Fruit fly (Drosophila melanogaster) whole organism, prepupa: ENCODE measurements around the gene CG7029.

ENCODE experiments used
- Blimp-1 ChIP-seq: fragments of 200-800 bp; sonication (Bioruptor generic); optimal IDR thresholded peaks from 3 replicates; lab custom pipeline; 2017; ENCODE audit warnings: missing biosample characterization, missing genetic modification characterization, mild to moderate bottlenecking, moderate library complexity, missing genetic modification reagents
- CG10631 ChIP-seq: fragments of 200-800 bp; sonication (Bioruptor generic); optimal IDR thresholded peaks from 2 replicates; lab custom pipeline; 2016; ENCODE audit warnings: missing biosample characterization, missing genetic modification characterization
- CG10669 ChIP-seq: fragments of 200-800 bp; sonication (Bioruptor generic); optimal IDR thresholded peaks from 3 replicates; lab custom pipeline; 2018; ENCODE audit warnings: missing biosample characterization, mild to moderate bottlenecking, missing genetic modification characterization, moderate library complexity
- CG11294 ChIP-seq: fragments of 200-800 bp; sonication (Bioruptor generic); IDR thresholded peaks from 2 replicates; pipeline ENCODE4 v1.3.6; 2022; ENCODE audit warnings: missing biosample characterization, missing genetic modification characterization
- CG11902 ChIP-seq: fragments of 200-800 bp; sonication (Bioruptor generic); optimal IDR thresholded peaks from 3 replicates; lab custom pipeline; 2016; ENCODE audit warnings: missing biosample characterization, missing genetic modification characterization
- CG15336 ChIP-seq: fragments of 200-800 bp; sonication (Bioruptor generic); IDR thresholded peaks from 2 replicates; pipeline ENCODE4 v1.3.6; 2022; ENCODE audit warnings: missing biosample characterization, missing genetic modification characterization
- CG1621 ChIP-seq: fragments of 200-800 bp; sonication (Bioruptor generic); optimal IDR thresholded peaks from 3 replicates; lab custom pipeline; 2018; ENCODE audit warnings: missing biosample characterization, mild to moderate bottlenecking, missing genetic modification characterization
- CG16779 ChIP-seq: fragments of 200-800 bp; sonication (Bioruptor generic); optimal IDR thresholded peaks from 3 replicates; lab custom pipeline; 2017; ENCODE audit warnings: missing biosample characterization, mild to moderate bottlenecking, missing genetic modification characterization
- CG3032 ChIP-seq: fragments of 200-800 bp; optimal IDR thresholded peaks from 2 replicates; lab custom pipeline; 2019; ENCODE audit warnings: missing biosample characterization, mild to moderate bottlenecking, missing genetic modification characterization, moderate library complexity
- CG31627 ChIP-seq: fragments of 200-800 bp; sonication (Bioruptor generic); optimal IDR thresholded peaks from 3 replicates; lab custom pipeline; 2016; ENCODE audit warnings: missing biosample characterization, missing genetic modification characterization
- CG34406 ChIP-seq: fragments of 200-800 bp; sonication (Bioruptor generic); optimal IDR thresholded peaks from 3 replicates; lab custom pipeline; 2016; ENCODE audit warnings: missing biosample characterization, missing genetic modification characterization
- CG3919 ChIP-seq: fragments of 200-800 bp; sonication (Bioruptor generic); optimal IDR thresholded peaks from 3 replicates; lab custom pipeline; 2016; ENCODE audit warnings: missing biosample characterization, missing genetic modification characterization
- CG6276 ChIP-seq: fragments of 200-800 bp; sonication (Bioruptor generic); optimal IDR thresholded peaks from 2 replicates; lab custom pipeline; 2017; ENCODE audit warnings: missing biosample characterization, mild to moderate bottlenecking, missing genetic modification characterization
- CG6792 ChIP-seq: fragments of 200-800 bp; sonication (Bioruptor generic); optimal IDR thresholded peaks from 3 replicates; lab custom pipeline; 2016; ENCODE audit warnings: missing biosample characterization, missing genetic modification characterization
- CG6854 ChIP-seq: fragments of 200-800 bp; sonication (Bioruptor generic); optimal IDR thresholded peaks from 2 replicates; lab custom pipeline; 2017; ENCODE audit warnings: missing biosample characterization, mild to moderate bottlenecking, missing genetic modification characterization
- CG7368 ChIP-seq: fragments of 200-800 bp; sonication (Bioruptor generic); optimal IDR thresholded peaks from 3 replicates; lab custom pipeline; 2016; ENCODE audit warnings: missing biosample characterization, missing genetic modification characterization
- CG8119 ChIP-seq: fragments of 200-800 bp; sonication (Bioruptor generic); IDR thresholded peaks from 3 replicates; pipeline ENCODE4 v1.3.6; 2022; ENCODE audit warnings: missing biosample characterization, missing genetic modification characterization
- CG8632 ChIP-seq: fragments of 200-800 bp; sonication (Bioruptor generic); optimal IDR thresholded peaks from 3 replicates; lab custom pipeline; 2016; ENCODE audit warnings: missing biosample characterization, missing genetic modification characterization
- CG9139 ChIP-seq: fragments of 200-800 bp; sonication (Bioruptor generic); optimal IDR thresholded peaks from 3 replicates; lab custom pipeline; 2017; ENCODE audit warnings: missing biosample characterization, mild to moderate bottlenecking, missing genetic modification characterization
- Eip75B ChIP-seq: fragments of 200-800 bp; sonication (Bioruptor generic); optimal IDR thresholded peaks from 3 replicates; lab custom pipeline; 2016; ENCODE audit warnings: missing biosample characterization, missing genetic modification characterization
- Eip78C ChIP-seq: fragments of 200-800 bp; sonication (Bioruptor generic); peaks from one replicate; lab custom pipeline; 2016; ENCODE audit warnings: missing biosample characterization, missing genetic modification characterization
- Eip93F ChIP-seq: fragments of 200-800 bp; sonication (Bioruptor generic); optimal IDR thresholded peaks from 2 replicates; lab custom pipeline; 2016; ENCODE audit warnings: missing biosample characterization, mild to moderate bottlenecking, missing genetic modification characterization
- Ets21C ChIP-seq: fragments of 200-800 bp; sonication (Bioruptor generic); optimal IDR thresholded peaks from 3 replicates; lab custom pipeline; 2016; ENCODE audit warnings: missing biosample characterization, missing genetic modification characterization
- Ets96B ChIP-seq: fragments of 200-800 bp; optimal IDR thresholded peaks from 2 replicates; lab custom pipeline; 2019; ENCODE audit warnings: missing biosample characterization, mild to moderate bottlenecking, missing genetic modification characterization, moderate library complexity
- Gug ChIP-seq: fragments of 200-800 bp; sonication (Bioruptor generic); IDR thresholded peaks from 2 replicates; pipeline ENCODE4 v1.3.6; 2022; ENCODE audit warnings: missing biosample characterization, missing genetic modification characterization
- Hr38 ChIP-seq: sonication (Bioruptor generic); optimal IDR thresholded peaks from 2 replicates; lab custom pipeline; 2016; ENCODE audit warnings: missing biosample characterization, missing genetic modification characterization
- Hr39 ChIP-seq: fragments of 200-800 bp; sonication (Bioruptor generic); optimal IDR thresholded peaks from 2 replicates; lab custom pipeline; 2016; ENCODE audit warnings: missing biosample characterization, missing genetic modification characterization
- Hr4 ChIP-seq: fragments of 200-800 bp; sonication (Bioruptor generic); optimal IDR thresholded peaks from 3 replicates; lab custom pipeline; 2016; ENCODE audit warnings: missing biosample characterization, missing genetic modification characterization
- Lpt ChIP-seq: fragments of 200-800 bp; sonication (Bioruptor generic); optimal IDR thresholded peaks from 3 replicates; lab custom pipeline; 2016; ENCODE audit warnings: missing biosample characterization, missing genetic modification characterization
- Met ChIP-seq: fragments of 200-800 bp; sonication (Bioruptor generic); optimal IDR thresholded peaks from 3 replicates; lab custom pipeline; 2016; ENCODE audit warnings: missing biosample characterization, missing genetic modification characterization
- OdsH ChIP-seq: fragments of 200-800 bp; sonication (Bioruptor generic); optimal IDR thresholded peaks from 3 replicates; lab custom pipeline; 2016; ENCODE audit warnings: missing biosample characterization, missing genetic modification characterization
- Smox ChIP-seq: fragments of 200-800 bp; sonication (Bioruptor generic); optimal IDR thresholded peaks from 3 replicates; lab custom pipeline; 2016; ENCODE audit warnings: missing biosample characterization, missing genetic modification characterization
- Sox102F ChIP-seq: fragments of 200-800 bp; sonication (Bioruptor generic); optimal IDR thresholded peaks from 2 replicates; lab custom pipeline; 2016; ENCODE audit warnings: missing biosample characterization, mild to moderate bottlenecking, missing genetic modification characterization
- Sox15 ChIP-seq: fragments of 200-800 bp; sonication (Bioruptor generic); optimal IDR thresholded peaks from 3 replicates; lab custom pipeline; 2016; ENCODE audit warnings: missing biosample characterization, missing genetic modification characterization
- achi ChIP-seq: fragments of 200-800 bp; sonication (Bioruptor generic); optimal IDR thresholded peaks from 3 replicates; lab custom pipeline; 2016; ENCODE audit warnings: missing biosample characterization, missing genetic modification characterization
- acj6 ChIP-seq: fragments of 200-800 bp; sonication (Bioruptor generic); optimal IDR thresholded peaks from 3 replicates; lab custom pipeline; 2016; ENCODE audit warnings: missing biosample characterization, missing genetic modification characterization
- eg ChIP-seq: fragments of 200-800 bp; sonication (Bioruptor generic); IDR thresholded peaks from 3 replicates; pipeline ENCODE4 v1.3.6; 2022; ENCODE audit warnings: missing biosample characterization, missing genetic modification characterization
- esn ChIP-seq: fragments of 200-800 bp; sonication (Bioruptor generic); optimal IDR thresholded peaks from 2 replicates; lab custom pipeline; 2016; ENCODE audit warnings: missing biosample characterization, mild to moderate bottlenecking, missing genetic modification characterization, moderate library complexity
- fd59A ChIP-seq: fragments of 200-800 bp; sonication (Bioruptor generic); optimal IDR thresholded peaks from 2 replicates; lab custom pipeline; 2017; ENCODE audit warnings: missing biosample characterization, mild to moderate bottlenecking, missing genetic modification characterization, missing genetic modification reagents
- fd85E ChIP-seq: fragments of 200-800 bp; sonication (Bioruptor generic); optimal IDR thresholded peaks from 3 replicates; lab custom pipeline; 2016; ENCODE audit warnings: missing biosample characterization, missing genetic modification characterization
- fkh ChIP-seq: fragments of 200-800 bp; sonication (Bioruptor generic); optimal IDR thresholded peaks from 3 replicates; lab custom pipeline; 2017; ENCODE audit warnings: missing biosample characterization, mild to moderate bottlenecking, missing genetic modification characterization, moderate library complexity
- lz ChIP-seq: fragments of 200-800 bp; sonication (Bioruptor generic); optimal IDR thresholded peaks from 3 replicates; lab custom pipeline; 2016; ENCODE audit warnings: missing biosample characterization, missing genetic modification characterization
- net ChIP-seq: fragments of 200-800 bp; sonication (Bioruptor generic); optimal IDR thresholded peaks from 3 replicates; lab custom pipeline; 2016; ENCODE audit warnings: missing biosample characterization, missing genetic modification characterization
- pdm3 ChIP-seq: fragments of 200-800 bp; sonication (Bioruptor generic); optimal IDR thresholded peaks from 3 replicates; lab custom pipeline; 2016; ENCODE audit warnings: missing biosample characterization, missing genetic modification characterization
- salr ChIP-seq, 2 experiments: fragments of 200-800 bp; sonication (Bioruptor generic); optimal IDR thresholded peaks; 3 replicates each; lab custom pipeline; 2016 to 2018; ENCODE audit warnings: missing biosample characterization in 2 of 2, missing genetic modification characterization in 2 of 2, mild to moderate bottlenecking in 1 of 2
- spab ChIP-seq: fragments of 200-800 bp; sonication (Bioruptor generic); optimal IDR thresholded peaks from 2 replicates; lab custom pipeline; 2017; ENCODE audit warnings: missing biosample characterization, mild to moderate bottlenecking, missing genetic modification characterization, missing genetic modification reagents
- ss ChIP-seq, 2 experiments: fragments of 200-800 bp; sonication (Bioruptor generic); optimal IDR thresholded peaks; 2 replicates in 1 of 2; 3 replicates in 1 of 2; lab custom pipeline; 2017 to 2018; ENCODE audit warnings: mild to moderate bottlenecking in 2 of 2, missing biosample characterization in 2 of 2, missing genetic modification characterization in 2 of 2, moderate library complexity in 1 of 2
- svp ChIP-seq: fragments of 200-800 bp; sonication (Bioruptor generic); peaks from one replicate; lab custom pipeline; 2016; ENCODE audit warnings: missing biosample characterization, missing genetic modification characterization
- topi ChIP-seq: fragments of 200-800 bp; sonication (Bioruptor generic); optimal IDR thresholded peaks from 3 replicates; lab custom pipeline; 2016; ENCODE audit warnings: missing biosample characterization, missing genetic modification characterization
- vri ChIP-seq: fragments of 200-800 bp; sonication (Bioruptor generic); optimal IDR thresholded peaks from 3 replicates; lab custom pipeline; 2016; ENCODE audit warnings: missing biosample characterization, mild to moderate bottlenecking, missing genetic modification characterization

CG7029 gene

DNA sequence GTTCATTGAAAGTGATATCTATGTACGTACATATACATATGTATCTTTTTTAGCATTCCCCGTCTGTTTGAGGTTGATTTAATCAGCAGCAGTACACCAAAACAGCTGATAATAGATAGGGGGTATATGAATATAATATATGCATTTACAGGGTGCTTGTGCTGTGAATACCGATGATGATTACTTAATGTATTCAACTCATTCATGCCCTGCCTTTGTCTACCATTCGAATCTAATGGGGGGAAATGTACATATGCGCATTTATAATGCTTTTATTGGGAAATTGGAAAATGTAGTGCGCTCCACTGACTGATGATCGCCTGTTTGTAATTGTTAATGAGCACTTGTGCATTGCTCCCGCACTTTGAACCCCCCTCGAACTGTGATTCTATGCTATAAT is 29.4 kb downstream of the CG7029 start:
- TF ChIP-seq svp (GFP tag; lab: Kevin White, UChicago), result peak; percentile 58
- TF ChIP-seq salr (GFP tag; optimal IDR thresholded peaks at IDR 0.05; lab: Kevin White, UChicago), result no peak
- TF ChIP-seq, all 60 proteins: peak for 1

DNA sequence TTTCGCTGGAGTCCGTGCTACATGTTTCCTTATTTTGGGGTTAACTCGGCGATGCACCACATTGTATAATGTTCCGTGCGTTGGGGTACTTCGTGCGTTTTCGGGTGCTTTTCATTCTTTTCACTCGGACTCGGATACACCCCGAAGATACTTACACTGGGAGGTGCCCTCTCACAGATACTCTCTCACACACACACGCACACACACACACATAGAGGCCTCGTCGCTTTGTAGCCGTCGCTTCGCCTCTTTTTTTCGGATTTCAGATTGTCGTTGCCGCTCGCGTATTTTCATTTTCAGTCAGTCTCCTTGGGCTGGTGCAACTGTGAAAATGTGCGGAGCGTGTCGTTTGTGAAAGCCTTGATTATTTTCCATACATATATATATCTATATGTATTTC is 30.7 kb downstream of the CG7029 start:
- TF ChIP-seq Ets96B (tag; lab: Kevin White, UChicago), result peak; percentile 7
- peak; percentile 79 for TF ChIP-seq CG15336 (GFP tag; lab: Robert Waterston, UW)
- TF ChIP-seq CG16779 (tag; lab: Kevin White, UChicago), result peak; percentile 22
- TF ChIP-seq Sox102F (GFP tag; lab: Kevin White, UChicago), result peak; percentile 74
- TF ChIP-seq CG10631 (GFP tag; lab: Kevin White, UChicago), result no peak
- peak; percentile 17 to 49 for TF ChIP-seq ss (GFP tag; optimal IDR thresholded peaks at IDR 0.05; lab: Kevin White, UChicago)
- peak; percentile 48 for TF ChIP-seq esn
- TF ChIP-seq pdm3 (GFP tag; lab: Kevin White, UChicago), result peak; percentile 11
- TF ChIP-seq fd59A, result no peak
- TF ChIP-seq CG1621 (tag; lab: Kevin White, UChicago), result no peak
- no peak for TF ChIP-seq acj6 (GFP tag; lab: Kevin White, UChicago)
- TF ChIP-seq CG7368, result no peak
- no peak for TF ChIP-seq Ets21C
- peak; percentile 54 for TF ChIP-seq CG6276
- peak; percentile 42 for TF ChIP-seq CG3919 (GFP tag; lab: Kevin White, UChicago)
- TF ChIP-seq Eip93F (GFP tag; lab: Kevin White, UChicago), result peak; percentile 87
- TF ChIP-seq OdsH (GFP tag; lab: Kevin White, UChicago), result no peak
- TF ChIP-seq vri (GFP tag; lab: Kevin White, UChicago), result peak; percentile 63
- TF ChIP-seq Gug (GFP tag; lab: Robert Waterston, UW), result peak; percentile 45; the same call in 1 of the 2 replicates
- TF ChIP-seq Smox, result peak; percentile 33
- TF ChIP-seq lz (GFP tag; lab: Kevin White, UChicago), result no peak
- TF ChIP-seq CG11902 (GFP tag; lab: Kevin White, UChicago), result no peak
- peak; percentile 32 for TF ChIP-seq achi (GFP tag; lab: Kevin White, UChicago)
- peak; percentile 58 for TF ChIP-seq CG6854
- TF ChIP-seq CG34406 (GFP tag; lab: Kevin White, UChicago), result peak; percentile 16
- peak; percentile 49 for TF ChIP-seq CG9139
- TF ChIP-seq Hr39 (GFP tag; lab: Kevin White, UChicago), result no peak
- peak; percentile 73 for TF ChIP-seq CG8119
- peak; percentile 78; the same call in 2 of the 3 replicates for TF ChIP-seq eg (GFP tag; lab: Robert Waterston, UW)
- peak; percentile 25 for TF ChIP-seq Lpt (GFP tag; lab: Kevin White, UChicago)
- no peak for TF ChIP-seq fkh (GFP tag; lab: Kevin White, UChicago)
- TF ChIP-seq Blimp-1 (GFP tag; lab: Kevin White, UChicago), result no peak
- TF ChIP-seq Eip78C (GFP tag; lab: Kevin White, UChicago), result peak; percentile 76
- no peak for TF ChIP-seq CG3032 (tag; lab: Kevin White, UChicago)
- no peak for TF ChIP-seq CG8632 (GFP tag; lab: Kevin White, UChicago)
- TF ChIP-seq Hr38, result no peak
- peak; percentile 59; the same call in 1 of the 2 replicates for TF ChIP-seq CG11294 (GFP tag; lab: Robert Waterston, UW)
- TF ChIP-seq fd85E (GFP tag; lab: Kevin White, UChicago), result peak; percentile 79
- TF ChIP-seq salr (GFP tag; optimal IDR thresholded peaks at IDR 0.05; lab: Kevin White, UChicago), result no peak
- TF ChIP-seq Hr4, result no peak
- TF ChIP-seq net (GFP tag; lab: Kevin White, UChicago), result peak; percentile 51
- TF ChIP-seq CG10669 (GFP tag; lab: Kevin White, UChicago), result no peak
- peak; percentile 6 for TF ChIP-seq Eip75B (GFP tag; lab: Kevin White, UChicago)
- TF ChIP-seq Met (GFP tag; lab: Kevin White, UChicago), result no peak
- TF ChIP-seq topi, result peak; percentile 42
- no peak for TF ChIP-seq CG31627 (GFP tag; lab: Kevin White, UChicago)
- peak; percentile 7 for TF ChIP-seq CG6792
- no peak for TF ChIP-seq spab (GFP tag; lab: Kevin White, UChicago)
- TF ChIP-seq Sox15, result no peak
